Worm (Caenorhabditis elegans): Measurements from ENCODE around the gene bcl-7.

The bcl-7 gene

ce11 chrIII:5949817-5950216, 23.9 kb downstream of the bcl-7 start:
- TF ChIP-seq cebp-1 (GFP tag; IDR thresholded peaks at IDR 0.05) (no peak), cebp-1 (tag; optimal IDR thresholded peaks at IDR 0.05) (peak; percentile 14), Y53F4B.3 (GFP tag; IDR thresholded peaks at IDR 0.05) (no peak), mcd-1 (GFP tag; IDR thresholded peaks at IDR 0.05) (0 out of 2 replicates have a peak, but pooled peaks have one; percentile 9), ccch-3 (GFP tag; optimal IDR thresholded peaks at IDR 0.05) (no peak), C06A6.2 (GFP tag; conservative IDR thresholded peaks at IDR 0.05) (no peak), nhr-90 (tag; optimal IDR thresholded peaks at IDR 0.05) (no peak), Y53G8AR.9 (GFP tag; conservative IDR thresholded peaks at IDR 0.05) (no peak), K12H6.12 (tag; optimal IDR thresholded peaks at IDR 0.05) (peak; percentile 48), somi-1 (GFP tag; optimal IDR thresholded peaks at IDR 0.05) (peak; percentile 27), sdz-38 (tag; optimal IDR thresholded peaks at IDR 0.05) (no peak), ama-1 (optimal IDR thresholded peaks at IDR 0.05) (peak; percentile 60), ama-1 (GFP tag; optimal IDR thresholded peaks at IDR 0.05) (no peak), sptf-2 (GFP tag; optimal IDR thresholded peaks at IDR 0.05) (no peak), hmg-1.2 (GFP tag; IDR thresholded peaks at IDR 0.05) (peak; percentile 77), K11D2.4 (GFP tag; IDR thresholded peaks at IDR 0.05) (peak; percentile 44; the same call in 1 of the 2 replicates), rpc-1 (optimal IDR thresholded peaks at IDR 0.05) (no peak), rpc-1 (tag; optimal IDR thresholded peaks at IDR 0.05) (no peak), zfh-2 (GFP tag; conservative IDR thresholded peaks at IDR 0.05) (peak; percentile 65), lin-35 (GFP tag; optimal IDR thresholded peaks at IDR 0.05) (peak in 1 of 3 experiments; percentile 8), fkh-3 (tag; optimal IDR thresholded peaks at IDR 0.05) (no peak), unc-62 (GFP tag; optimal IDR thresholded peaks at IDR 0.05) (no peak), ztf-3 (GFP tag; optimal IDR thresholded peaks at IDR 0.05) (peak; percentile 17), Y95B8A.8 (GFP tag; IDR thresholded peaks at IDR 0.05) (no peak)

ce11 chrIII:5950756-5951345, 25.0 kb downstream of the bcl-7 start:
- no peak for TF ChIP-seq ztf-28 (GFP tag; IDR thresholded peaks at IDR 0.05)
- peak; percentile 12 for TF ChIP-seq nhr-80 (tag; optimal IDR thresholded peaks at IDR 0.05)
- TF ChIP-seq mcd-1 (GFP tag; IDR thresholded peaks at IDR 0.05), result no peak
- TF ChIP-seq snpc-3.4 (tag; optimal IDR thresholded peaks at IDR 0.05), result no peak
- 0 out of 2 replicates have a peak, but pooled peaks have one; percentile 15 for TF ChIP-seq aptf-3 (GFP tag; IDR thresholded peaks at IDR 0.05)
- peak; percentile 16 for TF ChIP-seq ama-1 (optimal IDR thresholded peaks at IDR 0.05)
- no peak for TF ChIP-seq ama-1 (GFP tag; optimal IDR thresholded peaks at IDR 0.05)
- TF ChIP-seq nhr-27 (tag; optimal IDR thresholded peaks at IDR 0.05), result no peak
- TF ChIP-seq him-1 (tag; optimal IDR thresholded peaks at IDR 0.05), result no peak
- no peak for TF ChIP-seq mes-4 (tag; optimal IDR thresholded peaks at IDR 0.05)
- TF ChIP-seq C17E4.6 (GFP tag; IDR thresholded peaks at IDR 0.05), result no peak
- no peak for TF ChIP-seq athp-1 (tag; optimal IDR thresholded peaks at IDR 0.05)
- TF ChIP-seq Y56A3A.18 (GFP tag; IDR thresholded peaks at IDR 0.05), result 0 out of 2 replicates have a peak, but pooled peaks have one; percentile 23
- peak; percentile 15 for TF ChIP-seq zim-3 (tag; optimal IDR thresholded peaks at IDR 0.05)

- no peak for TF ChIP-seq F10E7.11 (tag; optimal IDR thresholded peaks at IDR 0.05)
- no peak for TF ChIP-seq tbx-9 (tag; optimal IDR thresholded peaks at IDR 0.05; ENCODE audit: borderline replicate concordance)
- no peak for TF ChIP-seq gei-17 (GFP tag; optimal IDR thresholded peaks at IDR 0.05)
- no peak for TF ChIP-seq dpl-1 (GFP tag; optimal IDR thresholded peaks at IDR 0.05)
- TF ChIP-seq lin-40 (tag; optimal IDR thresholded peaks at IDR 0.05), result peak; percentile 25
- 0 out of 2 replicates have a peak, but pooled peaks have one; percentile 58 for TF ChIP-seq ceh-58 (GFP tag; IDR thresholded peaks at IDR 0.05)
- 0 out of 2 replicates have a peak, but pooled peaks have one; percentile 6 for TF ChIP-seq zfh-2 (GFP tag; conservative IDR thresholded peaks at IDR 0.05)
- TF ChIP-seq chd-7 (tag; optimal IDR thresholded peaks at IDR 0.05), result peak; percentile 7
- TF ChIP-seq ceh-27 (GFP tag; optimal IDR thresholded peaks at IDR 0.05), result peak; percentile 86
- TF ChIP-seq F39B2.1 (GFP tag; IDR thresholded peaks at IDR 0.05), result no peak
- TF ChIP-seq cebp-2 (GFP tag; IDR thresholded peaks at IDR 0.05), result no peak
- no peak for TF ChIP-seq dpff-1 (tag; optimal IDR thresholded peaks at IDR 0.05)
Measured at ce11 chrIII:5951589-5952378, 25.9 kb downstream of the bcl-7 start.
